Worm (Caenorhabditis elegans): Measurements from ENCODE around the gene Y7A9A.1.

The Y7A9A.1 gene

DNA sequence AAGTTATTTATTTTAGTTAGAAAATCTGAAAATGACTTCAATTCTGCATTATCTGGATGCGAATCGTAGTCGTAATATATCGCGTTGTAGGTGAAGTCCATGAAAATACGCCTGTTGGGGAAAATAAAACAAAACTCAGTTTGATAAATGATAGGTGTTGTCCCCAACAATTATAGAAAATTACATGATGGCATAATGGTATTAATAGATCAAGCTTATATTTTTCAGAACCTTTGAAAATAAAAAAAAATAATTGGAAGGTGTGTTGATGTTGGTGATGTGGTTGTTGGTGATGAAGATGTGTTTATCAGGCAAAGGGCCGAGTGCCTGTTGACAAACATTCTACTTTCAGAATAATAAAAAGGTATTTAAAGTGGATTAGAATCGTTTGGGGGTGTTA, 41.7 kb downstream of the Y7A9A.1 start, which contains the start of gene srw-61:
srw-61 (minus strand) TSS at position 101 of the 400 bp plus-strand sequence.
- no peak for TF ChIP-seq mab-5 (tag; optimal IDR thresholded peaks at IDR 0.05)
- no peak for TF ChIP-seq nhr-12 (tag; optimal IDR thresholded peaks at IDR 0.05)
- no peak for TF ChIP-seq ztf-4 (tag; optimal IDR thresholded peaks at IDR 0.05)
- no peak for TF ChIP-seq R02D3.7 (tag; optimal IDR thresholded peaks at IDR 0.05)
- TF ChIP-seq fos-1 (tag; optimal IDR thresholded peaks at IDR 0.05), result no peak
- TF ChIP-seq nhr-77 (tag; optimal IDR thresholded peaks at IDR 0.05), result no peak
- no peak for TF ChIP-seq unc-39 (tag; optimal IDR thresholded peaks at IDR 0.05)
- TF ChIP-seq elt-1 (tag; optimal IDR thresholded peaks at IDR 0.05), result no peak
- TF ChIP-seq ztf-1 (GFP tag; conservative IDR thresholded peaks at IDR 0.05), result no peak
- TF ChIP-seq Y55F3AM.14 (GFP tag; optimal IDR thresholded peaks at IDR 0.05), result no peak
- no peak for TF ChIP-seq aly-2 (tag; optimal IDR thresholded peaks at IDR 0.05)
- no peak for TF ChIP-seq lin-39 (tag; optimal IDR thresholded peaks at IDR 0.05)
- TF ChIP-seq ama-1 (optimal IDR thresholded peaks at IDR 0.05), result no peak
- no peak for TF ChIP-seq mdl-1 (tag; optimal IDR thresholded peaks at IDR 0.05)
- no peak for TF ChIP-seq skn-1 (tag; optimal IDR thresholded peaks at IDR 0.05)

DNA sequence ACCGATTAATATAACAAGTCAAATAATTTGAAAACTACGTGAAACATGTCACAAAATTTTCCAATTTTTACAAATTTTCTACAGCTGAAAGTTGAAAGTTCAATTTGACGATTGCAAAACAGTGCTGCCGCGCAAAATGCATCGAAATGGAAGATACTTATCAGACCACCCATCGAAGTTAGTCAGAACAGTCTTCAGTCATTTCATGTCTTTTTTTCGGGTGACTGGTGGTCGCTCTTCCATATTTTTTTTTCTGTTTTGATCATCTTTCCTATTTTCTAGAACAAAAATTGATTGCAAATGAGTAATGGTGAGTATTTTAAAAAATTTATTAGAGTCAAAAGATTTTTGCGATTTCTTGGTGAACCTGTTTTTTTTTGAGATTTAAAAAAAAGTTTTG, 50.3 kb downstream of the Y7A9A.1 start, which contains the start of gene F38C2.1:
F38C2.1 (plus strand) TSS at position 301 of the 400 bp plus-strand sequence.
- no peak for TF ChIP-seq nhr-129 (tag; optimal IDR thresholded peaks at IDR 0.05)
- TF ChIP-seq alr-1 (tag; optimal IDR thresholded peaks at IDR 0.05), result no peak

All from whole organism, L2 larva.